Worm (Caenorhabditis elegans) whole organism, L2 larva: ENCODE measurements around the gene cest-34.

Experiments used
- nhr-11 ChIP-seq: fragments of 150-350 bp; optimal IDR thresholded peaks from 2 replicates; lab custom pipeline; 2014; ENCODE audit warnings: missing biosample characterization, missing genetic modification characterization
- nhr-23 ChIP-seq: fragments of 150-350 bp; optimal IDR thresholded peaks from 2 replicates; lab custom pipeline; 2014; ENCODE audit warnings: missing biosample characterization, missing genetic modification reagents, missing genetic modification characterization
- nhr-237 ChIP-seq: fragments of 150-350 bp; optimal IDR thresholded peaks from 2 replicates; lab custom pipeline; 2014; ENCODE audit warnings: missing biosample characterization, missing genetic modification characterization
- nhr-77 ChIP-seq: fragments of 150-350 bp; optimal IDR thresholded peaks from 2 replicates; lab custom pipeline; 2014; ENCODE audit warnings: missing biosample characterization, missing genetic modification characterization
- unc-62 ChIP-seq: fragments of 150-350 bp; optimal IDR thresholded peaks from 2 replicates; lab custom pipeline; 2014; ENCODE audit warnings: missing biosample characterization, missing genetic modification reagents, missing genetic modification characterization

ce11 chrV:6722378-6722777, 45.8 kb downstream of the cest-34 start, which contains the start of gene ZC487.2:
- no peak for TF ChIP-seq nhr-11
- TF ChIP-seq nhr-77 (tag; lab: Kevin White, UChicago): no peak
- no peak for TF ChIP-seq nhr-23 (tag; lab: Kevin White, UChicago)
- no peak for TF ChIP-seq unc-62 (GFP tag; lab: Kevin White, UChicago)
- TF ChIP-seq nhr-237 (tag; lab: Kevin White, UChicago): no peak
